Worm (Caenorhabditis elegans) whole organism, L4/young adult: ENCODE data around the gene C33H5.1.

ENCODE experiments used
- dao-5 ChIP-seq: sonication (generic microtip); optimal IDR thresholded peaks from 2 replicates; lab custom pipeline; 2016; ENCODE audit warnings: missing genotype, missing genetic modification characterization, moderate library complexity, missing compliant biosample characterization
- him-1 ChIP-seq: sonication (generic microtip); optimal IDR thresholded peaks from 2 replicates; lab custom pipeline; 2016; ENCODE audit warnings: missing genotype, missing genetic modification reagents, missing genetic modification characterization, missing compliant biosample characterization

- TF ChIP-seq him-1 (tag; lab: Kevin White, UChicago) (no peak), dao-5 (tag; lab: Kevin White, UChicago) (no peak)
Observed at ce11 chrIV:7841218-7841617, 32.5 kb downstream of the C33H5.1 start.
